Worm (Caenorhabditis elegans): ENCODE measurements around the gene lec-2.

Gene lec-2

ce11 chrII:10029890-10030289, 13.9 kb upstream of the lec-2 start, which contains the start of gene ttc-36:
Gene ttc-36 (plus strand): TSS chrII:10030190.
- TF ChIP-seq daf-16 (GFP tag; optimal IDR thresholded peaks at IDR 0.05) (no peak), daf-16 (tag; optimal IDR thresholded peaks at IDR 0.05) (no peak), lin-1 (GFP tag; IDR thresholded peaks at IDR 0.05) (no peak), set-16 (GFP tag; IDR thresholded peaks at IDR 0.05) (no peak), hlh-11 (tag; optimal IDR thresholded peaks at IDR 0.05) (no peak), ceh-82 (tag; optimal IDR thresholded peaks at IDR 0.05) (no peak), zip-2 (tag; optimal IDR thresholded peaks at IDR 0.05) (no peak), nhr-6 (tag; optimal IDR thresholded peaks at IDR 0.05) (no peak), skn-1 (tag; optimal IDR thresholded peaks at IDR 0.05) (no peak), saeg-2 (GFP tag; IDR thresholded peaks at IDR 0.05) (no peak), nhr-102 (tag; optimal IDR thresholded peaks at IDR 0.05) (no peak), lin-29 (GFP tag; IDR thresholded peaks at IDR 0.05) (no peak), Y75B8A.6 (GFP tag; IDR thresholded peaks at IDR 0.05) (no peak)

ce11 chrII:10029044-10029443, 13.1 kb upstream of the lec-2 start:
- TF ChIP-seq hlh-30 (tag; optimal IDR thresholded peaks at IDR 0.05; ENCODE audit: insufficient read depth) (peak; percentile 81), nhr-28 (tag; optimal IDR thresholded peaks at IDR 0.05) (peak; percentile 56), unc-62 (GFP tag; optimal IDR thresholded peaks at IDR 0.05 in 1 of 2) (peak in 1 of 2 experiments; percentile 53), unc-62 (tag; optimal IDR thresholded peaks at IDR 0.05) (no peak), nhr-102 (tag; optimal IDR thresholded peaks at IDR 0.05) (peak; percentile 16), hlh-11 (tag; optimal IDR thresholded peaks at IDR 0.05) (peak; percentile 81), ztf-7 (tag; optimal IDR thresholded peaks at IDR 0.05) (no peak), mdt-29 (GFP tag; IDR thresholded peaks at IDR 0.05) (0 out of 2 replicates have a peak, but pooled peaks have one; percentile 10), nhr-77 (tag; optimal IDR thresholded peaks at IDR 0.05) (peak; percentile 55), ZK337.2 (GFP tag; IDR thresholded peaks at IDR 0.05) (no peak), daf-16 (GFP tag; optimal IDR thresholded peaks at IDR 0.05) (no peak), daf-16 (tag; optimal IDR thresholded peaks at IDR 0.05) (peak; percentile 89), dmd-6 (GFP tag; IDR thresholded peaks at IDR 0.05) (peak; percentile 62), mxl-3 (GFP tag; optimal IDR thresholded peaks at IDR 0.05) (peak; percentile 75), lsy-2 (tag; optimal IDR thresholded peaks at IDR 0.05) (peak in 1 of 2 experiments; percentile 58), nhr-10 (tag; optimal IDR thresholded peaks at IDR 0.05) (peak; percentile 35), nhr-41 (GFP tag; IDR thresholded peaks at IDR 0.05) (peak; percentile 38; the same call in 1 of the 2 replicates), mep-1 (tag; optimal IDR thresholded peaks at IDR 0.05) (peak; percentile 26), nhr-48 (tag; optimal IDR thresholded peaks at IDR 0.05) (peak; percentile 62), jun-1 (tag; optimal IDR thresholded peaks at IDR 0.05) (no peak), dve-1 (tag; optimal IDR thresholded peaks at IDR 0.05; ENCODE audit: insufficient read depth) (peak; percentile 80), nhr-25 (tag; optimal IDR thresholded peaks at IDR 0.05; ENCODE audit: borderline replicate concordance, insufficient read depth) (peak; percentile 75), F44E2.7 (GFP tag; IDR thresholded peaks at IDR 0.05) (no peak), T20F7.1 (GFP tag; optimal IDR thresholded peaks at IDR 0.05) (peak; percentile 15), ces-1 (GFP tag; optimal IDR thresholded peaks at IDR 0.05) (no peak), nhr-42 (GFP tag; IDR thresholded peaks at IDR 0.05) (no peak), hif-1 (tag; optimal IDR thresholded peaks at IDR 0.05) (no peak), mdl-1 (tag; optimal IDR thresholded peaks at IDR 0.05) (peak in 1 of 2 experiments; percentile 54)

- TF ChIP-seq dve-1 (tag; optimal IDR thresholded peaks at IDR 0.05; ENCODE audit: insufficient read depth), result peak; percentile 57
- no peak for TF ChIP-seq lin-1 (GFP tag; IDR thresholded peaks at IDR 0.05)
- no peak for TF ChIP-seq pqm-1 (tag; optimal IDR thresholded peaks at IDR 0.05)
- peak; percentile 9 for TF ChIP-seq nhr-28 (tag; optimal IDR thresholded peaks at IDR 0.05)
- TF ChIP-seq F26F4.8 (GFP tag; conservative IDR thresholded peaks at IDR 0.05), result no peak
- TF ChIP-seq nhr-102 (tag; optimal IDR thresholded peaks at IDR 0.05), result no peak
- no peak for TF ChIP-seq pha-4 (GFP tag; IDR thresholded peaks at IDR 0.05)
- peak; percentile 17 for TF ChIP-seq pha-4 (tag; optimal IDR thresholded peaks at IDR 0.05)
- peak; percentile 55 for TF ChIP-seq nhr-77 (tag; optimal IDR thresholded peaks at IDR 0.05)
- TF ChIP-seq hlh-30 (tag; optimal IDR thresholded peaks at IDR 0.05; ENCODE audit: insufficient read depth), result peak; percentile 54
- TF ChIP-seq ceh-20 (GFP tag; IDR thresholded peaks at IDR 0.05), result no peak
- 0 out of 2 replicates have a peak, but pooled peaks have one; percentile 6 for TF ChIP-seq dmd-6 (GFP tag; IDR thresholded peaks at IDR 0.05)
- TF ChIP-seq ceh-82 (tag; optimal IDR thresholded peaks at IDR 0.05), result no peak
- no peak for TF ChIP-seq ceh-44 (GFP tag; IDR thresholded peaks at IDR 0.05)
- TF ChIP-seq hif-1 (tag; optimal IDR thresholded peaks at IDR 0.05), result peak in 1 of 2 experiments; percentile 21
- no peak for TF ChIP-seq daf-16 (GFP tag; optimal IDR thresholded peaks at IDR 0.05)
- peak; percentile 97 for TF ChIP-seq daf-16 (tag; optimal IDR thresholded peaks at IDR 0.05)
- no peak for TF ChIP-seq snpc-4 (tag; optimal IDR thresholded peaks at IDR 0.05)
- TF ChIP-seq set-16 (GFP tag; IDR thresholded peaks at IDR 0.05), result no peak
- TF ChIP-seq Y75B8A.6 (GFP tag; IDR thresholded peaks at IDR 0.05), result no peak
- TF ChIP-seq hlh-11 (tag; optimal IDR thresholded peaks at IDR 0.05), result peak; percentile 55
- no peak for TF ChIP-seq nhr-11 (tag; optimal IDR thresholded peaks at IDR 0.05)
- no peak for TF ChIP-seq fkh-10 (GFP tag; optimal IDR thresholded peaks at IDR 0.05)
- no peak for TF ChIP-seq gei-8 (GFP tag; optimal IDR thresholded peaks at IDR 0.05)
Observed at ce11 chrII:10028195-10028594, 12.2 kb upstream of the lec-2 start, which contains the start of gene F52H3.6. Gene F52H3.6 (minus strand): TSS chrII:10028422.
